Fruit fly (Drosophila melanogaster) whole organism, embryonic: ENCODE results near the gene ECSIT.

Source experiments
- Ada2b ChIP-seq: fragments of 200-800 bp; sonication (Bioruptor generic); IDR thresholded peaks from 2 replicates; pipeline ENCODE4 v1.3.6; 2022; ENCODE audit warnings: missing biosample characterization, missing genetic modification characterization
- Adf1 ChIP-seq: fragments of 200-800 bp; sonication (Bioruptor generic); IDR thresholded peaks from 2 replicates; pipeline ENCODE4 v1.3.6; 2022; ENCODE audit warnings: missing biosample characterization, missing genetic modification characterization
- Aef1 ChIP-seq: fragments of 200-800 bp; sonication (Bioruptor generic); IDR thresholded peaks from 3 replicates; pipeline ENCODE4 v1.3.6; 2022; ENCODE audit warnings: missing biosample characterization, missing genetic modification characterization
- Antp ChIP-seq: fragments of 200-800 bp; sonication (Bioruptor generic); optimal IDR thresholded peaks from 3 replicates; lab custom pipeline; 2016; ENCODE audit warnings: missing biosample characterization, missing genetic modification characterization
- C15 ChIP-seq: fragments of 200-800 bp; sonication (Bioruptor generic); IDR thresholded peaks from 3 replicates; pipeline ENCODE4 v1.3.6; 2022; ENCODE audit warnings: missing biosample characterization, missing genetic modification characterization
- CG11398 ChIP-seq: fragments of 200-800 bp; sonication (Bioruptor generic); optimal IDR thresholded peaks from 2 replicates; lab custom pipeline; 2016; ENCODE audit warnings: missing biosample characterization, missing genetic modification characterization
- CG15011 ChIP-seq: fragments of 200-800 bp; sonication (Bioruptor generic); optimal IDR thresholded peaks from 3 replicates; lab custom pipeline; 2018; ENCODE audit warnings: missing biosample characterization, mild to moderate bottlenecking, missing genetic modification characterization
- CG15073 ChIP-seq: fragments of 200-800 bp; sonication (Bioruptor generic); optimal IDR thresholded peaks from 2 replicates; lab custom pipeline; 2016; ENCODE audit warnings: missing biosample characterization, missing genetic modification characterization
- CG15269 ChIP-seq: fragments of 200-800 bp; sonication (Bioruptor generic); optimal IDR thresholded peaks from 2 replicates; lab custom pipeline; 2018; ENCODE audit warnings: missing biosample characterization, mild to moderate bottlenecking, missing genetic modification characterization, moderate library complexity
- CG15479 ChIP-seq: fragments of 200-800 bp; sonication (Bioruptor generic); optimal IDR thresholded peaks from 3 replicates; lab custom pipeline; 2019; ENCODE audit warnings: missing biosample characterization, mild to moderate bottlenecking, missing genetic modification characterization, moderate library complexity
- CG16863 ChIP-seq: fragments of 200-800 bp; sonication (Bioruptor generic); optimal IDR thresholded peaks from 3 replicates; lab custom pipeline; 2016; ENCODE audit warnings: missing biosample characterization, missing genetic modification characterization
- CG17568 ChIP-seq: fragments of 200-800 bp; sonication (Bioruptor generic); optimal IDR thresholded peaks from 2 replicates; lab custom pipeline; 2018; ENCODE audit warnings: missing biosample characterization, mild to moderate bottlenecking, missing genetic modification characterization, moderate library complexity
- CG18599 ChIP-seq: fragments of 200-800 bp; sonication (Bioruptor generic); optimal IDR thresholded peaks from 3 replicates; lab custom pipeline; 2017; ENCODE audit warnings: missing biosample characterization, missing genetic modification characterization, mild to moderate bottlenecking, moderate library complexity, missing genetic modification reagents
- CG2678 ChIP-seq: fragments of 200-800 bp; sonication (Bioruptor generic); optimal IDR thresholded peaks from 3 replicates; lab custom pipeline; 2019; ENCODE audit warnings: missing biosample characterization, mild to moderate bottlenecking, missing genetic modification characterization, moderate library complexity
- CG2889 ChIP-seq: fragments of 200-800 bp; sonication (Bioruptor generic); IDR thresholded peaks from 3 replicates; pipeline ENCODE4 v1.3.6; 2022; ENCODE audit warnings: missing biosample characterization, missing genetic modification characterization
- CG30431 ChIP-seq: fragments of 200-800 bp; sonication (Bioruptor generic); optimal IDR thresholded peaks from 2 replicates; lab custom pipeline; 2017; ENCODE audit warnings: missing biosample characterization, missing genetic modification characterization
- CG32532 ChIP-seq: fragments of 200-800 bp; sonication (Bioruptor generic); IDR thresholded peaks from 2 replicates; pipeline ENCODE4 v1.3.6; 2022; ENCODE audit warnings: missing biosample characterization, missing genetic modification characterization
- CG4707 ChIP-seq: fragments of 200-800 bp; sonication (Bioruptor generic); optimal IDR thresholded peaks from 2 replicates; lab custom pipeline; 2018; ENCODE audit warnings: missing biosample characterization, mild to moderate bottlenecking, missing genetic modification characterization, moderate library complexity
- CG4820 ChIP-seq: fragments of 200-800 bp; sonication (Bioruptor generic); optimal IDR thresholded peaks from 3 replicates; lab custom pipeline; 2016; ENCODE audit warnings: missing biosample characterization, missing genetic modification characterization
- CG8290 ChIP-seq, 3 experiments: fragments of 200-800 bp; sonication (Bioruptor generic); optimal IDR thresholded peaks; 2 replicates each; lab custom pipeline; 2016 to 2019; ENCODE audit warnings: missing biosample characterization in 3 of 3, missing genetic modification characterization in 3 of 3, mild to moderate bottlenecking in 2 of 3, moderate library complexity in 1 of 3
- CoRest ChIP-seq: fragments of 200-800 bp; sonication (Bioruptor generic); optimal IDR thresholded peaks from 3 replicates; lab custom pipeline; 2018; ENCODE audit warnings: missing biosample characterization, mild to moderate bottlenecking, missing genetic modification characterization, moderate library complexity
- Drgx ChIP-seq: fragments of 200-800 bp; sonication (Bioruptor generic); IDR thresholded peaks from 2 replicates; pipeline ENCODE4 v1.3.6; 2022; ENCODE audit warnings: missing biosample characterization, missing genetic modification characterization
- HHEX ChIP-seq: fragments of 200-800 bp; sonication (Bioruptor generic); optimal IDR thresholded peaks from 3 replicates; lab custom pipeline; 2017; ENCODE audit warnings: missing biosample characterization, mild to moderate bottlenecking, missing genetic modification characterization, missing genetic modification reagents
- Hr51 ChIP-seq, 2 experiments: fragments of 200-800 bp; sonication (Bioruptor generic); optimal IDR thresholded peaks; 2 replicates in 1 of 2; 3 replicates in 1 of 2; lab custom pipeline; 2016 to 2018; ENCODE audit warnings: missing biosample characterization in 2 of 2, missing genetic modification characterization in 2 of 2, mild to moderate bottlenecking in 1 of 2, moderate library complexity in 1 of 2
- Jarid2 ChIP-seq: fragments of 200-800 bp; sonication (Bioruptor generic); optimal IDR thresholded peaks from 3 replicates; lab custom pipeline; 2017; ENCODE audit warnings: mild to moderate bottlenecking, missing biosample characterization, missing genetic modification reagents, missing genetic modification characterization
- MTF-1 ChIP-seq: fragments of 200-800 bp; sonication (Bioruptor generic); optimal IDR thresholded peaks from 2 replicates; lab custom pipeline; 2018; ENCODE audit warnings: missing biosample characterization, mild to moderate bottlenecking, missing genetic modification characterization, borderline replicate concordance
- Med ChIP-seq: fragments of 200-800 bp; sonication (Bioruptor generic); peaks from one replicate; lab custom pipeline; 2016; ENCODE audit warnings: missing biosample characterization, missing genetic modification characterization, mild to moderate bottlenecking, inconsistent platforms, moderate library complexity
- Sox102F ChIP-seq: fragments of 200-800 bp; sonication (Bioruptor generic); optimal IDR thresholded peaks from 2 replicates; lab custom pipeline; 2018; ENCODE audit warnings: missing biosample characterization, mild to moderate bottlenecking, missing genetic modification characterization, moderate library complexity
- Sry-δ ChIP-seq: fragments of 200-800 bp; sonication (Bioruptor generic); optimal IDR thresholded peaks from 2 replicates; lab custom pipeline; 2016; ENCODE audit warnings: missing biosample characterization, missing genetic modification characterization
- Xrp1 ChIP-seq: fragments of 200-800 bp; sonication (Bioruptor generic); IDR thresholded peaks from 2 replicates; pipeline ENCODE4 v1.3.6; 2022; ENCODE audit warnings: missing biosample characterization, missing genetic modification characterization
- al ChIP-seq: fragments of 200-800 bp; sonication (Bioruptor generic); IDR thresholded peaks from 2 replicates; pipeline ENCODE4 v1.3.6; 2022; ENCODE audit warnings: missing biosample characterization, missing genetic modification characterization
- ap ChIP-seq: fragments of 200-800 bp; sonication (Bioruptor generic); IDR thresholded peaks from 2 replicates; pipeline ENCODE4 v1.3.6; 2022; ENCODE audit warnings: missing biosample characterization, missing genetic modification characterization
- ara ChIP-seq: fragments of 200-800 bp; sonication (Bioruptor generic); IDR thresholded peaks from 2 replicates; pipeline ENCODE4 v1.3.6; 2022; ENCODE audit warnings: missing biosample characterization, missing genetic modification characterization
- cato ChIP-seq: fragments of 200-800 bp; sonication (Bioruptor generic); optimal IDR thresholded peaks from 2 replicates; lab custom pipeline; 2016; ENCODE audit warnings: missing biosample characterization, missing genetic modification characterization, borderline replicate concordance
- corto ChIP-seq: fragments of 200-800 bp; sonication (Bioruptor generic); optimal IDR thresholded peaks from 2 replicates; lab custom pipeline; 2016; ENCODE audit warnings: missing biosample characterization, mild to moderate bottlenecking, missing genetic modification characterization, moderate library complexity
- cwo ChIP-seq: fragments of 200-800 bp; sonication (Bioruptor generic); optimal IDR thresholded peaks from 3 replicates; lab custom pipeline; 2017; ENCODE audit warnings: missing biosample characterization, missing genetic modification characterization, mild to moderate bottlenecking, moderate library complexity, missing genetic modification reagents
- dmrt99B ChIP-seq: fragments of 200-800 bp; sonication (Bioruptor generic); optimal IDR thresholded peaks from 2 replicates; lab custom pipeline; 2018; ENCODE audit warnings: missing biosample characterization, mild to moderate bottlenecking, missing genetic modification characterization, moderate library complexity
- dpn ChIP-seq, 2 experiments: fragments of 200-800 bp; sonication (Bioruptor generic); optimal IDR thresholded peaks; 3 replicates each; lab custom pipeline; 2016; ENCODE audit warnings: missing biosample characterization in 2 of 2, missing genetic modification characterization in 2 of 2
- insv ChIP-seq, 2 experiments: fragments of 200-800 bp; sonication (Bioruptor generic); optimal IDR thresholded peaks; 3 replicates each; lab custom pipeline; 2016 to 2018; ENCODE audit warnings: missing biosample characterization in 2 of 2, missing genetic modification characterization in 2 of 2
- lab ChIP-seq: fragments of 200-800 bp; sonication (Bioruptor generic); optimal IDR thresholded peaks from 3 replicates; lab custom pipeline; 2017; ENCODE audit warnings: missing biosample characterization, missing genetic modification characterization, mild to moderate bottlenecking, moderate library complexity, missing genetic modification reagents
- nmo ChIP-seq: fragments of 200-800 bp; sonication (Bioruptor generic); optimal IDR thresholded peaks from 2 replicates; lab custom pipeline; 2018; ENCODE audit warnings: missing biosample characterization, mild to moderate bottlenecking, missing genetic modification characterization, moderate library complexity
- prd ChIP-seq, 3 experiments: fragments of >200 bp in 2 of 3; fragments of 200-800 bp in 1 of 3; sonication (Bioruptor generic) in 1 of 3; optimal IDR thresholded peaks in 2 of 3; IDR thresholded peaks in 1 of 3; 2 replicates in 2 of 3; 3 replicates in 1 of 3; pipeline versions ENCODE4 v1.3.6 to Lab custom; 2017 to 2022; ENCODE audit warnings: missing biosample characterization in 1 of 3, missing genetic modification characterization in 1 of 3
- sisA ChIP-seq: fragments of 200-800 bp; sonication (Bioruptor generic); IDR thresholded peaks from 2 replicates; pipeline ENCODE4 v1.3.6; 2022; ENCODE audit warnings: missing biosample characterization, missing genetic modification characterization
- slbo ChIP-seq: fragments of 200-800 bp; sonication (Bioruptor generic); IDR thresholded peaks from 2 replicates; pipeline ENCODE4 v1.3.6; 2022; ENCODE audit warnings: missing biosample characterization, missing genetic modification characterization
- so ChIP-seq: fragments of 200-800 bp; sonication (Bioruptor generic); IDR thresholded peaks from 3 replicates; pipeline ENCODE4 v1.3.6; 2022; ENCODE audit warnings: missing biosample characterization, missing genetic modification characterization
- sob ChIP-seq: fragments of 200-800 bp; sonication (Bioruptor generic); IDR thresholded peaks from 2 replicates; pipeline ENCODE4 v1.3.6; 2022; ENCODE audit warnings: missing biosample characterization, missing genetic modification characterization
- zen ChIP-seq: fragments of 200-800 bp; sonication (Bioruptor generic); optimal IDR thresholded peaks from 3 replicates; lab custom pipeline; 2018; ENCODE audit warnings: missing biosample characterization, mild to moderate bottlenecking, missing genetic modification characterization, moderate library complexity

Gene ECSIT

dm6 chr3R:5833948-5834504 is 22.4 kb upstream of the ECSIT start (continued):
- TF ChIP-seq Sox102F (GFP tag; lab: Kevin White, UChicago), result peak; percentile 42
- TF ChIP-seq zen (tag; lab: Kevin White, UChicago), result no peak
- peak; percentile 48; the same call in 1 of the 2 replicates for TF ChIP-seq ara
- TF ChIP-seq insv (GFP tag; optimal IDR thresholded peaks at IDR 0.05; lab: Kevin White, UChicago), result no peak
- no peak for TF ChIP-seq CG15073 (GFP tag; lab: Kevin White, UChicago)
- peak; percentile 41; the same call in 1 of the 2 replicates for TF ChIP-seq sisA (GFP tag; lab: Robert Waterston, UW)
- peak; percentile 9 for TF ChIP-seq CG15269 (tag; lab: Kevin White, UChicago)
- peak; percentile 4 for TF ChIP-seq CoRest (tag; lab: Kevin White, UChicago)
- TF ChIP-seq lab (GFP tag; lab: Kevin White, UChicago), result peak; percentile 32
- peak; percentile 25 for TF ChIP-seq nmo (GFP tag; lab: Kevin White, UChicago)
- TF ChIP-seq CG15479 (GFP tag; lab: Kevin White, UChicago), result no peak
- TF ChIP-seq CG4707 (GFP tag; lab: Kevin White, UChicago), result no peak
- TF ChIP-seq MTF-1, result no peak
- TF ChIP-seq Antp (GFP tag; lab: Kevin White, UChicago), result peak; percentile 11
- 0 out of 3 replicates have a peak, but pooled peaks have one; percentile 37 for TF ChIP-seq Aef1
- TF ChIP-seq corto, result peak; percentile 36
- peak; percentile 44 for TF ChIP-seq dmrt99B (tag; lab: Kevin White, UChicago)
- 0 out of 3 replicates have a peak, but pooled peaks have one; percentile 39 for TF ChIP-seq so (GFP tag; lab: Robert Waterston, UW)
- peak in 1 of 2 experiments; percentile 19 for TF ChIP-seq Hr51 (GFP tag; optimal IDR thresholded peaks at IDR 0.05; lab: Kevin White, UChicago)
- TF ChIP-seq sob (GFP tag; lab: Robert Waterston, UW), result peak; percentile 27; the same call in 1 of the 2 replicates
- no peak for TF ChIP-seq CG11398 (GFP tag; lab: Kevin White, UChicago)
- peak in 1 of 2 experiments; percentile 11 for TF ChIP-seq dpn (GFP tag; optimal IDR thresholded peaks at IDR 0.05; lab: Kevin White, UChicago)
- TF ChIP-seq CG17568 (GFP tag; lab: Kevin White, UChicago), result no peak
- TF ChIP-seq Med, result peak; percentile 83
- no peak for TF ChIP-seq CG2889 (GFP tag; lab: Robert Waterston, UW)
- peak; percentile 2 for TF ChIP-seq Sry-δ (GFP tag; lab: Kevin White, UChicago)
- TF ChIP-seq Xrp1, result peak; percentile 30; the same call in 1 of the 2 replicates
- no peak for TF ChIP-seq Jarid2 (GFP tag; lab: Kevin White, UChicago)
- TF ChIP-seq prd (optimal IDR thresholded peaks at IDR 0.05; lab: Kevin White, UChicago), result no peak
- no peak for TF ChIP-seq prd (GFP tag; IDR thresholded peaks at IDR 0.05; lab: Robert Waterston, UW)
- peak; percentile 9 for TF ChIP-seq CG4820 (GFP tag; lab: Kevin White, UChicago)
- TF ChIP-seq CG16863 (GFP tag; lab: Kevin White, UChicago), result peak; percentile 6
- no peak for TF ChIP-seq CG18599 (GFP tag; lab: Kevin White, UChicago)
- TF ChIP-seq CG32532 (GFP tag; lab: Robert Waterston, UW), result peak; percentile 40; the same call in 1 of the 2 replicates
- no peak for TF ChIP-seq HHEX
- TF ChIP-seq slbo (GFP tag; lab: Robert Waterston, UW), result 0 out of 2 replicates have a peak, but pooled peaks have one; percentile 14
- 0 out of 2 replicates have a peak, but pooled peaks have one; percentile 28 for TF ChIP-seq al
- TF ChIP-seq CG30431 (GFP tag; lab: Kevin White, UChicago), result no peak
- no peak for TF ChIP-seq cwo (GFP tag; lab: Kevin White, UChicago)
- 0 out of 3 replicates have a peak, but pooled peaks have one; percentile 19 for TF ChIP-seq C15 (GFP tag; lab: Robert Waterston, UW)
- no peak for TF ChIP-seq CG15011 (GFP tag; lab: Kevin White, UChicago)
- TF ChIP-seq cato (GFP tag; lab: Kevin White, UChicago), result no peak
- no peak for TF ChIP-seq Adf1 (GFP tag; lab: Robert Waterston, UW)
- TF ChIP-seq CG2678 (tag; lab: Kevin White, UChicago), result peak; percentile 15
- TF ChIP-seq ap (GFP tag; lab: Robert Waterston, UW), result peak; percentile 16; the same call in 1 of the 2 replicates
- TF ChIP-seq CG8290 (GFP tag; optimal IDR thresholded peaks at IDR 0.05; lab: Kevin White, UChicago), result no peak
- no peak for TF ChIP-seq CG8290 (tag; optimal IDR thresholded peaks at IDR 0.05; lab: Kevin White, UChicago)
- peak; percentile 95 for TF ChIP-seq Drgx (GFP tag; lab: Robert Waterston, UW)
- TF ChIP-seq Ada2b (GFP tag; lab: Robert Waterston, UW), result peak; percentile 26; the same call in 1 of the 2 replicates
